Worm (Caenorhabditis elegans): Measurements from ENCODE around the gene F59A6.12.

F59A6.12 gene

ce11 chrII:5055129-5055666 lies 43.3 kb upstream of the F59A6.12 start, which contains the start of the genes ify-1 and rpl-22 (continued):
- TF ChIP-seq ztf-16 (tag; optimal IDR thresholded peaks at IDR 0.05) (peak; percentile 33), odd-2 (tag; optimal IDR thresholded peaks at IDR 0.05) (no peak), ceh-19 (GFP tag; optimal IDR thresholded peaks at IDR 0.05) (peak; percentile 20), hlh-6 (tag; optimal IDR thresholded peaks at IDR 0.05) (no peak), ama-1 (optimal IDR thresholded peaks at IDR 0.05) (no peak), syd-9 (tag; optimal IDR thresholded peaks at IDR 0.05) (no peak), fkh-6 (tag; optimal IDR thresholded peaks at IDR 0.05) (no peak), pha-2 (tag; optimal IDR thresholded peaks at IDR 0.05) (no peak), pqm-1 (tag; optimal IDR thresholded peaks at IDR 0.05) (peak; percentile 36), ttx-3 (tag; optimal IDR thresholded peaks at IDR 0.05) (no peak), nhr-11 (tag; optimal IDR thresholded peaks at IDR 0.05) (no peak), fax-1 (tag; optimal IDR thresholded peaks at IDR 0.05) (peak; percentile 22), elt-4 (tag; optimal IDR thresholded peaks at IDR 0.05) (no peak), ceh-18 (tag; optimal IDR thresholded peaks at IDR 0.05) (peak; percentile 86), K09A11.1 (tag; optimal IDR thresholded peaks at IDR 0.05; ENCODE audit: insufficient read depth) (peak; percentile 4), ceh-9 (tag; optimal IDR thresholded peaks at IDR 0.05) (no peak), ceh-6 (GFP tag; optimal IDR thresholded peaks at IDR 0.05) (no peak)

ce11 chrII:5050776-5051175 lies 38.9 kb upstream of the F59A6.12 start:
- no peak for TF ChIP-seq sdc-2 (tag; optimal IDR thresholded peaks at IDR 0.05)
- no peak for TF ChIP-seq syd-9 (tag; optimal IDR thresholded peaks at IDR 0.05)
- no peak for TF ChIP-seq elt-2 (tag; optimal IDR thresholded peaks at IDR 0.05)
- TF ChIP-seq lim-6 (tag; optimal IDR thresholded peaks at IDR 0.05) = no peak
- TF ChIP-seq unc-55 (GFP tag; optimal IDR thresholded peaks at IDR 0.05) = no peak
- TF ChIP-seq ztf-16 (tag; optimal IDR thresholded peaks at IDR 0.05) = no peak
- TF ChIP-seq mec-3 (tag; optimal IDR thresholded peaks at IDR 0.05; ENCODE audit: borderline replicate concordance) = no peak
- no peak for TF ChIP-seq pha-4 (tag; optimal IDR thresholded peaks at IDR 0.05)
- no peak for TF ChIP-seq npax-4 (tag; optimal IDR thresholded peaks at IDR 0.05)
- no peak for TF ChIP-seq hlh-13 (GFP tag; optimal IDR thresholded peaks at IDR 0.05)
- no peak for TF ChIP-seq rnt-1 (tag; optimal IDR thresholded peaks at IDR 0.05)
- no peak for TF ChIP-seq nfya-1 (tag; optimal IDR thresholded peaks at IDR 0.05)
- no peak for TF ChIP-seq odd-2 (tag; optimal IDR thresholded peaks at IDR 0.05)
- no peak for TF ChIP-seq pros-1 (tag; optimal IDR thresholded peaks at IDR 0.05)
- TF ChIP-seq T23F11.4 (GFP tag; optimal IDR thresholded peaks at IDR 0.05) = no peak
- TF ChIP-seq dve-1 (tag; optimal IDR thresholded peaks at IDR 0.05) = no peak
- no peak for TF ChIP-seq ceh-48 (tag; optimal IDR thresholded peaks at IDR 0.05)
- TF ChIP-seq ceh-18 (tag; optimal IDR thresholded peaks at IDR 0.05) = no peak
- no peak for TF ChIP-seq hlh-30 (tag; optimal IDR thresholded peaks at IDR 0.05; ENCODE audit: insufficient read depth)

DNA sequence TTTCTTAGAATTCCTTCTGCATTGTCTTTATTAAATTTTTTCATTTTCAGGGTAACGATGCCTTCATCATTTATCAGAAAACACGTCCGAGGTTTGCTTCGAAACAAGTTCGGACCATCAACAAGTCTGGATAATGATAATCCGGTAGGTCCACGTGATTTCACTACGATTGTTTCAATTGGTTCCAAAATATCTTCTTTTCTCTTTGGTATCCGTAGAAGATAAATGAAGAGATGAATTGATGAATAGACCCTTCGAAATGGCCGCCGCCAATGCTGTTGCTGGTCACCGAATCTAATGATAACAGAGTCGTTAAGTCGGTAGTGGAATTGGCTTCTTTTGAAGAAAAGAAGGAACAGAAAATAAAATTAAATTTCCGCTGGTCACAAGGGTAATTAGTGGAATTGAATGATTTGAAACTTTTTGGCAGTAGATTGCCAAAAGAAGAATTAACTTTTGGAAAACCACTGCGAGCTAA lies 38.0 kb upstream of the F59A6.12 start, which contains the start of gene F33G12.6:
F33G12.6 (plus strand) TSS at position 51 of the 478 bp plus-strand sequence.
- TF ChIP-seq pros-1 (tag; optimal IDR thresholded peaks at IDR 0.05) (no peak), sdc-2 (tag; optimal IDR thresholded peaks at IDR 0.05) (no peak), pqm-1 (tag; optimal IDR thresholded peaks at IDR 0.05) (no peak), nhr-11 (tag; optimal IDR thresholded peaks at IDR 0.05) (no peak), ttx-3 (tag; optimal IDR thresholded peaks at IDR 0.05) (no peak), ahr-1 (tag; optimal IDR thresholded peaks at IDR 0.05) (no peak), hlh-15 (tag; optimal IDR thresholded peaks at IDR 0.05) (no peak), ztf-16 (tag; optimal IDR thresholded peaks at IDR 0.05) (no peak), mec-3 (tag; optimal IDR thresholded peaks at IDR 0.05; ENCODE audit: borderline replicate concordance) (no peak), fkh-10 (GFP tag; optimal IDR thresholded peaks at IDR 0.05) (no peak), ceh-31 (tag; optimal IDR thresholded peaks at IDR 0.05) (no peak), ama-1 (optimal IDR thresholded peaks at IDR 0.05) (no peak)

DNA sequence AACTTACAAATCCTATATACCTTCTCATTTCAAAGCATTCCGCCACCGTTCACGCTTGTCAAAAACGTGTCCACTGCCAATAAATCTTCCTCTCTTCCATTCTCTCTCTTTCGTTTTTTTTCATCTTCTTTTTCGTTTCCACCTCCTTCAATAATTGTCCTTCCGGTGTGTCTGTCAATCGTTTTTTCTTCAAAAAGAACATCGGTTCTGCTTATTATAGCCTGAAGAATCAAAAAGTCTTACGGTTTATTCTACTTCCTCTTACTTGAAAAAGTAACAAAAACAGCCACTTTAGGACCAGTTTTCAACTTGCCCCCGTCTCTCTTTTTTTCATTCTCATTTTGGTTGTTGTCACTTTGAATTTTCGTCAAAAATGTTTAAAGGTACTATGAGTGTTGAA lies 37.4 kb upstream of the F59A6.12 start:
- TF ChIP-seq ama-1 (optimal IDR thresholded peaks at IDR 0.05) (no peak), rnt-1 (tag; optimal IDR thresholded peaks at IDR 0.05) (no peak), ztf-16 (tag; optimal IDR thresholded peaks at IDR 0.05) (no peak), unc-42 (tag; optimal IDR thresholded peaks at IDR 0.05) (no peak), K09A11.1 (tag; optimal IDR thresholded peaks at IDR 0.05; ENCODE audit: insufficient read depth) (no peak), ceh-45 (GFP tag; IDR thresholded peaks at IDR 0.05) (no peak), syd-9 (tag; optimal IDR thresholded peaks at IDR 0.05) (no peak), ceh-30 (tag; optimal IDR thresholded peaks at IDR 0.05) (no peak), hlh-8 (tag; optimal IDR thresholded peaks at IDR 0.05) (no peak), ceh-2 (tag; optimal IDR thresholded peaks at IDR 0.05) (no peak), madf-2 (tag; optimal IDR thresholded peaks at IDR 0.05) (no peak), gmeb-2 (tag; optimal IDR thresholded peaks at IDR 0.05) (no peak), pha-4 (tag; optimal IDR thresholded peaks at IDR 0.05) (no peak), unc-86 (tag; optimal IDR thresholded peaks at IDR 0.05) (no peak), ceh-24 (tag; optimal IDR thresholded peaks at IDR 0.05) (no peak), K02D7.2 (tag; optimal IDR thresholded peaks at IDR 0.05) (no peak)
